Worm (Caenorhabditis elegans): Measurements from ENCODE around the gene F40G9.14.

Gene F40G9.14

DNA sequence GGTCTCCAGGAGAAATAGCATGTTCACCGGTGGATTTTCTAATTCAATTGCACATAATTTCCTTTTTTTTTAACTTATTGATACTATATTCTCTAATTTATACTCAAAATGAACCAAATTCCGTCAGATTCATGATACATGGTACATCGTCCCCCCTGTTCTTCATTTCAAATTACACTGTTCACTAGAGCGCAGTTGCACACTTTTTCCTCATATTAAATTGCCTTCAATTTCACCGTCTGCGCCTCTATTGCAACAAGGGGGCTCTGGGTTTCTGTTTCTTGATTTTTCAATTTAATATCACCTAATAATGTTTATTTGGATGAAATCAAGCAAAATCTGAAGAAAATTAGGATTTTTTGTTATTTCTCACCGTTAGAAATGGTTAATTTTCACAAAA lies 46.0 kb downstream of the F40G9.14 start:
- peak; percentile 11 for TF ChIP-seq nhr-237 (tag; optimal IDR thresholded peaks at IDR 0.05)
- peak; percentile 96 for TF ChIP-seq ces-1 (GFP tag; optimal IDR thresholded peaks at IDR 0.05)
- TF ChIP-seq elt-1 (tag; optimal IDR thresholded peaks at IDR 0.05; ENCODE audit: borderline replicate concordance, insufficient read depth) = no peak
- no peak for TF ChIP-seq drap-1 (GFP tag; optimal IDR thresholded peaks at IDR 0.05)
- no peak for TF ChIP-seq nhr-76 (tag; optimal IDR thresholded peaks at IDR 0.05)
- TF ChIP-seq lsy-2 (tag; optimal IDR thresholded peaks at IDR 0.05) = peak; percentile 34
- TF ChIP-seq ceh-43 (GFP tag; optimal IDR thresholded peaks at IDR 0.05) = no peak
- TF ChIP-seq mab-5 (tag; optimal IDR thresholded peaks at IDR 0.05) = peak; percentile 39
- TF ChIP-seq nhr-12 (tag; optimal IDR thresholded peaks at IDR 0.05) = no peak
- peak; percentile 3 for TF ChIP-seq unc-120 (tag; optimal IDR thresholded peaks at IDR 0.05; ENCODE audit: poor library complexity, severe bottlenecking)
- TF ChIP-seq nhr-28 (tag; optimal IDR thresholded peaks at IDR 0.05) = no peak
- TF ChIP-seq flh-1 (GFP tag; optimal IDR thresholded peaks at IDR 0.05) = no peak
- no peak for TF ChIP-seq sem-2 (GFP tag; optimal IDR thresholded peaks at IDR 0.05)
- TF ChIP-seq pha-4 (tag; optimal IDR thresholded peaks at IDR 0.05) = peak; percentile 52
- peak; percentile 45 for TF ChIP-seq mep-1 (tag; optimal IDR thresholded peaks at IDR 0.05)

DNA sequence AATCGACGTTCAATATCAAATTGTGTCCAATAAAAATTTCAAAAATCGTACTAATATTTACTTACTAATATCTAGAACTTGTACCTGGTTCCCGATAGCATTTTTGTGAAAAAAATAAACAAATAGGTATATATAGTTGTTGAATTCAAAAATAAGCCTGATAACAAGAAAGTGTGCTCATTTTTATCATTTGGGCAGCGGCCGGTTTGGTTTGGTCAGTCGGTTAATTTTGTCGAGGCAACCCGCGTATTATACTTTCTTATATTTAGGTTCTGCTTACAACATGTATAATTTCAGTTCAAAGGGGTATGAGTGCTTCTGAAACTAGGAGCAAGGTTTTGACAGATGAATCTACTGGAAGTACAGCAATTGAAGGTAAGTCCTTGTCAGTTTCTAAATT lies 47.0 kb downstream of the F40G9.14 start, which contains the start of the genes nhr-280 and C29F9.2:
Gene nhr-280 (minus strand): TSS at position 101 of the 400 bp plus-strand sequence.
Gene C29F9.2 (plus strand): TSS at position 298 of the 400 bp plus-strand sequence.
- no peak for TF ChIP-seq lin-13 (tag; optimal IDR thresholded peaks at IDR 0.05)
- no peak for TF ChIP-seq lin-32 (GFP tag; optimal IDR thresholded peaks at IDR 0.05)
- TF ChIP-seq tbx-8 (GFP tag; optimal IDR thresholded peaks at IDR 0.05) = no peak
- no peak for TF ChIP-seq M03D4.4 (tag; optimal IDR thresholded peaks at IDR 0.05)
